Fruit fly (Drosophila melanogaster) whole organism, prepupa: ENCODE measurements around the gene CG9270.

Source experiments
- Blimp-1 ChIP-seq: fragments of 200-800 bp; sonication (Bioruptor generic); optimal IDR thresholded peaks from 3 replicates; lab custom pipeline; 2017; ENCODE audit warnings: missing biosample characterization, missing genetic modification characterization, mild to moderate bottlenecking, moderate library complexity, missing genetic modification reagents
- CG10631 ChIP-seq: fragments of 200-800 bp; sonication (Bioruptor generic); optimal IDR thresholded peaks from 2 replicates; lab custom pipeline; 2016; ENCODE audit warnings: missing biosample characterization, missing genetic modification characterization
- CG11294 ChIP-seq: fragments of 200-800 bp; sonication (Bioruptor generic); IDR thresholded peaks from 2 replicates; pipeline ENCODE4 v1.3.6; 2022; ENCODE audit warnings: missing biosample characterization, missing genetic modification characterization
- CG11902 ChIP-seq: fragments of 200-800 bp; sonication (Bioruptor generic); optimal IDR thresholded peaks from 3 replicates; lab custom pipeline; 2016; ENCODE audit warnings: missing biosample characterization, missing genetic modification characterization
- CG15336 ChIP-seq: fragments of 200-800 bp; sonication (Bioruptor generic); IDR thresholded peaks from 2 replicates; pipeline ENCODE4 v1.3.6; 2022; ENCODE audit warnings: missing biosample characterization, missing genetic modification characterization
- CG1621 ChIP-seq: fragments of 200-800 bp; sonication (Bioruptor generic); optimal IDR thresholded peaks from 3 replicates; lab custom pipeline; 2018; ENCODE audit warnings: missing biosample characterization, mild to moderate bottlenecking, missing genetic modification characterization
- CG16779 ChIP-seq: fragments of 200-800 bp; sonication (Bioruptor generic); optimal IDR thresholded peaks from 3 replicates; lab custom pipeline; 2017; ENCODE audit warnings: missing biosample characterization, mild to moderate bottlenecking, missing genetic modification characterization
- CG3032 ChIP-seq: fragments of 200-800 bp; optimal IDR thresholded peaks from 2 replicates; lab custom pipeline; 2019; ENCODE audit warnings: missing biosample characterization, mild to moderate bottlenecking, missing genetic modification characterization, moderate library complexity
- CG31627 ChIP-seq: fragments of 200-800 bp; sonication (Bioruptor generic); optimal IDR thresholded peaks from 3 replicates; lab custom pipeline; 2016; ENCODE audit warnings: missing biosample characterization, missing genetic modification characterization
- CG32006 ChIP-seq: fragments of 200-800 bp; sonication (Bioruptor generic); optimal IDR thresholded peaks from 3 replicates; lab custom pipeline; 2017; ENCODE audit warnings: missing biosample characterization, mild to moderate bottlenecking, missing genetic modification characterization
- CG3919 ChIP-seq: fragments of 200-800 bp; sonication (Bioruptor generic); optimal IDR thresholded peaks from 3 replicates; lab custom pipeline; 2016; ENCODE audit warnings: missing biosample characterization, missing genetic modification characterization
- CG4318 ChIP-seq: fragments of 200-800 bp; sonication (Bioruptor generic); optimal IDR thresholded peaks from 3 replicates; lab custom pipeline; 2017; ENCODE audit warnings: missing biosample characterization, mild to moderate bottlenecking, missing genetic modification characterization
- CG6163 ChIP-seq: fragments of 200-800 bp; sonication (Bioruptor generic); IDR thresholded peaks from 3 replicates; pipeline ENCODE4 v1.3.6; 2022; ENCODE audit warnings: missing biosample characterization, missing genetic modification characterization
- CG6276 ChIP-seq: fragments of 200-800 bp; sonication (Bioruptor generic); optimal IDR thresholded peaks from 2 replicates; lab custom pipeline; 2017; ENCODE audit warnings: missing biosample characterization, mild to moderate bottlenecking, missing genetic modification characterization
- CG6792 ChIP-seq: fragments of 200-800 bp; sonication (Bioruptor generic); optimal IDR thresholded peaks from 3 replicates; lab custom pipeline; 2016; ENCODE audit warnings: missing biosample characterization, missing genetic modification characterization
- CG6808 ChIP-seq: fragments of 200-800 bp; sonication (Bioruptor generic); optimal IDR thresholded peaks from 3 replicates; lab custom pipeline; 2017; ENCODE audit warnings: missing biosample characterization, missing genetic modification characterization, mild to moderate bottlenecking, moderate library complexity, missing genetic modification reagents
- CG6854 ChIP-seq: fragments of 200-800 bp; sonication (Bioruptor generic); optimal IDR thresholded peaks from 2 replicates; lab custom pipeline; 2017; ENCODE audit warnings: missing biosample characterization, mild to moderate bottlenecking, missing genetic modification characterization
- CG7368 ChIP-seq: fragments of 200-800 bp; sonication (Bioruptor generic); optimal IDR thresholded peaks from 3 replicates; lab custom pipeline; 2016; ENCODE audit warnings: missing biosample characterization, missing genetic modification characterization
- CG8119 ChIP-seq: fragments of 200-800 bp; sonication (Bioruptor generic); IDR thresholded peaks from 3 replicates; pipeline ENCODE4 v1.3.6; 2022; ENCODE audit warnings: missing biosample characterization, missing genetic modification characterization
- CG8319 ChIP-seq: fragments of 200-800 bp; sonication (Bioruptor generic); optimal IDR thresholded peaks from 3 replicates; lab custom pipeline; 2016; ENCODE audit warnings: missing biosample characterization, missing genetic modification characterization
- CG8632 ChIP-seq: fragments of 200-800 bp; sonication (Bioruptor generic); optimal IDR thresholded peaks from 3 replicates; lab custom pipeline; 2016; ENCODE audit warnings: missing biosample characterization, missing genetic modification characterization
- CG9139 ChIP-seq: fragments of 200-800 bp; sonication (Bioruptor generic); optimal IDR thresholded peaks from 3 replicates; lab custom pipeline; 2017; ENCODE audit warnings: missing biosample characterization, mild to moderate bottlenecking, missing genetic modification characterization
- Eip75B ChIP-seq: fragments of 200-800 bp; sonication (Bioruptor generic); optimal IDR thresholded peaks from 3 replicates; lab custom pipeline; 2016; ENCODE audit warnings: missing biosample characterization, missing genetic modification characterization
- Eip78C ChIP-seq: fragments of 200-800 bp; sonication (Bioruptor generic); peaks from one replicate; lab custom pipeline; 2016; ENCODE audit warnings: missing biosample characterization, missing genetic modification characterization
- Eip93F ChIP-seq: fragments of 200-800 bp; sonication (Bioruptor generic); optimal IDR thresholded peaks from 2 replicates; lab custom pipeline; 2016; ENCODE audit warnings: missing biosample characterization, mild to moderate bottlenecking, missing genetic modification characterization
- Ets21C ChIP-seq: fragments of 200-800 bp; sonication (Bioruptor generic); optimal IDR thresholded peaks from 3 replicates; lab custom pipeline; 2016; ENCODE audit warnings: missing biosample characterization, missing genetic modification characterization
- Ets96B ChIP-seq: fragments of 200-800 bp; optimal IDR thresholded peaks from 2 replicates; lab custom pipeline; 2019; ENCODE audit warnings: missing biosample characterization, mild to moderate bottlenecking, missing genetic modification characterization, moderate library complexity
- Gug ChIP-seq: fragments of 200-800 bp; sonication (Bioruptor generic); IDR thresholded peaks from 2 replicates; pipeline ENCODE4 v1.3.6; 2022; ENCODE audit warnings: missing biosample characterization, missing genetic modification characterization
- Hr38 ChIP-seq: sonication (Bioruptor generic); optimal IDR thresholded peaks from 2 replicates; lab custom pipeline; 2016; ENCODE audit warnings: missing biosample characterization, missing genetic modification characterization
- Hr39 ChIP-seq: fragments of 200-800 bp; sonication (Bioruptor generic); optimal IDR thresholded peaks from 2 replicates; lab custom pipeline; 2016; ENCODE audit warnings: missing biosample characterization, missing genetic modification characterization
- Hr4 ChIP-seq: fragments of 200-800 bp; sonication (Bioruptor generic); optimal IDR thresholded peaks from 3 replicates; lab custom pipeline; 2016; ENCODE audit warnings: missing biosample characterization, missing genetic modification characterization
- Lpt ChIP-seq: fragments of 200-800 bp; sonication (Bioruptor generic); optimal IDR thresholded peaks from 3 replicates; lab custom pipeline; 2016; ENCODE audit warnings: missing biosample characterization, missing genetic modification characterization
- Met ChIP-seq: fragments of 200-800 bp; sonication (Bioruptor generic); optimal IDR thresholded peaks from 3 replicates; lab custom pipeline; 2016; ENCODE audit warnings: missing biosample characterization, missing genetic modification characterization
- OdsH ChIP-seq: fragments of 200-800 bp; sonication (Bioruptor generic); optimal IDR thresholded peaks from 3 replicates; lab custom pipeline; 2016; ENCODE audit warnings: missing biosample characterization, missing genetic modification characterization
- Smox ChIP-seq: fragments of 200-800 bp; sonication (Bioruptor generic); optimal IDR thresholded peaks from 3 replicates; lab custom pipeline; 2016; ENCODE audit warnings: missing biosample characterization, missing genetic modification characterization
- Sox14 ChIP-seq: fragments of 200-800 bp; sonication (Bioruptor generic); optimal IDR thresholded peaks from 3 replicates; lab custom pipeline; 2016; ENCODE audit warnings: missing biosample characterization, missing genetic modification characterization
- achi ChIP-seq: fragments of 200-800 bp; sonication (Bioruptor generic); optimal IDR thresholded peaks from 3 replicates; lab custom pipeline; 2016; ENCODE audit warnings: missing biosample characterization, missing genetic modification characterization
- acj6 ChIP-seq: fragments of 200-800 bp; sonication (Bioruptor generic); optimal IDR thresholded peaks from 3 replicates; lab custom pipeline; 2016; ENCODE audit warnings: missing biosample characterization, missing genetic modification characterization
- cyc ChIP-seq: fragments of 200-800 bp; sonication (Bioruptor generic); optimal IDR thresholded peaks from 3 replicates; lab custom pipeline; 2016; ENCODE audit warnings: missing biosample characterization, missing genetic modification characterization
- dac ChIP-seq: fragments of 200-800 bp; sonication (Bioruptor generic); optimal IDR thresholded peaks from 2 replicates; lab custom pipeline; 2017; ENCODE audit warnings: missing biosample characterization, mild to moderate bottlenecking, missing genetic modification characterization
- esn ChIP-seq: fragments of 200-800 bp; sonication (Bioruptor generic); optimal IDR thresholded peaks from 2 replicates; lab custom pipeline; 2016; ENCODE audit warnings: missing biosample characterization, mild to moderate bottlenecking, missing genetic modification characterization, moderate library complexity
- fd59A ChIP-seq: fragments of 200-800 bp; sonication (Bioruptor generic); optimal IDR thresholded peaks from 2 replicates; lab custom pipeline; 2017; ENCODE audit warnings: missing biosample characterization, mild to moderate bottlenecking, missing genetic modification characterization, missing genetic modification reagents
- fd85E ChIP-seq: fragments of 200-800 bp; sonication (Bioruptor generic); optimal IDR thresholded peaks from 3 replicates; lab custom pipeline; 2016; ENCODE audit warnings: missing biosample characterization, missing genetic modification characterization
- fkh ChIP-seq: fragments of 200-800 bp; sonication (Bioruptor generic); optimal IDR thresholded peaks from 3 replicates; lab custom pipeline; 2017; ENCODE audit warnings: missing biosample characterization, mild to moderate bottlenecking, missing genetic modification characterization, moderate library complexity
- lz ChIP-seq: fragments of 200-800 bp; sonication (Bioruptor generic); optimal IDR thresholded peaks from 3 replicates; lab custom pipeline; 2016; ENCODE audit warnings: missing biosample characterization, missing genetic modification characterization
- net ChIP-seq: fragments of 200-800 bp; sonication (Bioruptor generic); optimal IDR thresholded peaks from 3 replicates; lab custom pipeline; 2016; ENCODE audit warnings: missing biosample characterization, missing genetic modification characterization
- pdm3 ChIP-seq: fragments of 200-800 bp; sonication (Bioruptor generic); optimal IDR thresholded peaks from 3 replicates; lab custom pipeline; 2016; ENCODE audit warnings: missing biosample characterization, missing genetic modification characterization
- salr ChIP-seq, 2 experiments: fragments of 200-800 bp; sonication (Bioruptor generic); optimal IDR thresholded peaks; 3 replicates each; lab custom pipeline; 2016 to 2018; ENCODE audit warnings: missing biosample characterization in 2 of 2, missing genetic modification characterization in 2 of 2, mild to moderate bottlenecking in 1 of 2
- spab ChIP-seq: fragments of 200-800 bp; sonication (Bioruptor generic); optimal IDR thresholded peaks from 2 replicates; lab custom pipeline; 2017; ENCODE audit warnings: missing biosample characterization, mild to moderate bottlenecking, missing genetic modification characterization, missing genetic modification reagents
- ss ChIP-seq, 2 experiments: fragments of 200-800 bp; sonication (Bioruptor generic); optimal IDR thresholded peaks; 2 replicates in 1 of 2; 3 replicates in 1 of 2; lab custom pipeline; 2017 to 2018; ENCODE audit warnings: mild to moderate bottlenecking in 2 of 2, missing biosample characterization in 2 of 2, missing genetic modification characterization in 2 of 2, moderate library complexity in 1 of 2
- svp ChIP-seq: fragments of 200-800 bp; sonication (Bioruptor generic); peaks from one replicate; lab custom pipeline; 2016; ENCODE audit warnings: missing biosample characterization, missing genetic modification characterization
- topi ChIP-seq: fragments of 200-800 bp; sonication (Bioruptor generic); optimal IDR thresholded peaks from 3 replicates; lab custom pipeline; 2016; ENCODE audit warnings: missing biosample characterization, missing genetic modification characterization
- vri ChIP-seq: fragments of 200-800 bp; sonication (Bioruptor generic); optimal IDR thresholded peaks from 3 replicates; lab custom pipeline; 2016; ENCODE audit warnings: missing biosample characterization, mild to moderate bottlenecking, missing genetic modification characterization

CG9270 gene

dm6 chr2L:20915224-20915623 is 18.7 kb downstream of the CG9270 start:
- TF ChIP-seq ss (GFP tag; optimal IDR thresholded peaks at IDR 0.05; lab: Kevin White, UChicago) (peak; percentile 35 to 52), Eip93F (no peak), CG16779 (tag; lab: Kevin White, UChicago) (no peak), Ets96B (tag; lab: Kevin White, UChicago) (peak; percentile 77), Hr4 (GFP tag; lab: Kevin White, UChicago) (peak; percentile 85), CG31627 (GFP tag; lab: Kevin White, UChicago) (peak; percentile 36), CG6808 (peak; percentile 60), Hr39 (GFP tag; lab: Kevin White, UChicago) (peak; percentile 25), Ets21C (GFP tag; lab: Kevin White, UChicago) (peak; percentile 17), esn (GFP tag; lab: Kevin White, UChicago) (peak; percentile 48), CG3919 (GFP tag; lab: Kevin White, UChicago) (peak; percentile 71), cyc (GFP tag; lab: Kevin White, UChicago) (peak; percentile 30), Met (GFP tag; lab: Kevin White, UChicago) (peak; percentile 60), pdm3 (GFP tag; lab: Kevin White, UChicago) (peak; percentile 72), topi (GFP tag; lab: Kevin White, UChicago) (peak; percentile 44), CG6854 (GFP tag; lab: Kevin White, UChicago) (no peak), CG32006 (GFP tag; lab: Kevin White, UChicago) (peak; percentile 82), fd85E (GFP tag; lab: Kevin White, UChicago) (no peak), CG7368 (no peak), CG8632 (GFP tag; lab: Kevin White, UChicago) (peak; percentile 43), CG3032 (peak; percentile 66), fd59A (GFP tag; lab: Kevin White, UChicago) (peak; percentile 17), CG8319 (GFP tag; lab: Kevin White, UChicago) (no peak), salr (GFP tag; optimal IDR thresholded peaks at IDR 0.05; lab: Kevin White, UChicago) (peak in 1 of 2 experiments; percentile 57), net (GFP tag; lab: Kevin White, UChicago) (peak; percentile 55), achi (GFP tag; lab: Kevin White, UChicago) (peak; percentile 73), CG11902 (GFP tag; lab: Kevin White, UChicago) (peak; percentile 22), CG10631 (GFP tag; lab: Kevin White, UChicago) (peak; percentile 70), Smox (peak; percentile 59), Eip75B (GFP tag; lab: Kevin White, UChicago) (peak; percentile 42), vri (GFP tag; lab: Kevin White, UChicago) (no peak), CG6792 (peak; percentile 53), CG11294 (peak; percentile 59), CG6276 (GFP tag; lab: Kevin White, UChicago) (peak; percentile 67), Lpt (peak; percentile 75), svp (GFP tag; lab: Kevin White, UChicago) (peak; percentile 76), CG15336 (GFP tag; lab: Robert Waterston, UW) (peak; percentile 89), Blimp-1 (GFP tag; lab: Kevin White, UChicago) (no peak), OdsH (GFP tag; lab: Kevin White, UChicago) (peak; percentile 76), spab (GFP tag; lab: Kevin White, UChicago) (peak; percentile 49), CG6163 (GFP tag; lab: Robert Waterston, UW) (peak; percentile 86), Hr38 (GFP tag; lab: Kevin White, UChicago) (no peak), Eip78C (GFP tag; lab: Kevin White, UChicago) (peak; percentile 94), CG1621 (tag; lab: Kevin White, UChicago) (peak; percentile 46), CG9139 (GFP tag; lab: Kevin White, UChicago) (peak; percentile 15), acj6 (GFP tag; lab: Kevin White, UChicago) (peak; percentile 65), CG8119 (GFP tag; lab: Robert Waterston, UW) (peak; percentile 84), fkh (no peak), Sox14 (GFP tag; lab: Kevin White, UChicago) (peak; percentile 53), CG4318 (peak; percentile 59), lz (GFP tag; lab: Kevin White, UChicago) (peak; percentile 29), dac (GFP tag; lab: Kevin White, UChicago) (no peak), Gug (GFP tag; lab: Robert Waterston, UW) (peak; percentile 81)
